Fruit fly (Drosophila melanogaster): Measurements from ENCODE around the gene CG3552.

CG3552 gene

DNA sequence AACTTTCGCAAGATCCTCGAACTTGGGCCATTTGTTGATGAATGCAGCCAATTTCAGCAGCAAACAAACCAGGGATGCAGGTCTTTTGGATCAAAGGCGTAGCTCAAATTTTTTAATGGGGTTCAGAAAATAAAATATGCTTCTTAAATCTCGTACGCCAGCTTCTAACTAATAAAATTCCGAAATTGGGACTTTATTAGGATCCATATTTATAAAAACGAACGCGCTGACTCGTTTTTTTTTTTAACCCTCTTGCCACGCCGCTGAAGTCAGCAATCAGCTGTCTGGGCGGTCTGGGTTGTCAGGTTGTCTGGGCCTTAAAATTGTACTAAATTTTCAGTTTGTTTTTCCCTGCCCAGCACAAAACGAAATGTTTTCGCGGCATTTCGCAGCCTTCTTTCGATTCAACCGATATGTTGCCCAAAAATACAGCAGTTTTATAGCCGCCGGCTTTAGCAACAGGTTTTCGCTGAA is 1.5 kb downstream of the CG3552 start, which contains the start of gene CG3437 (continued):
- TF ChIP-seq CG12155 (GFP tag; optimal IDR thresholded peaks at IDR 0.05) (peak; percentile 98), wor (GFP tag; IDR thresholded peaks at IDR 0.05) (peak; percentile 97), CG9215 (GFP tag; IDR thresholded peaks at IDR 0.05) (peak; percentile 99), ranshi (GFP tag; IDR thresholded peaks at IDR 0.05) (peak; percentile 99), CG17385 (GFP tag; optimal IDR thresholded peaks at IDR 0.05) (peak; percentile 98), Med (GFP tag) (peak; percentile 100), ERR (GFP tag; optimal IDR thresholded peaks at IDR 0.05) (peak; percentile 97), CG12104 (GFP tag; optimal IDR thresholded peaks at IDR 0.05) (peak; percentile 96), CG8359 (GFP tag; optimal IDR thresholded peaks at IDR 0.05; ENCODE audit: borderline replicate concordance) (peak; percentile 94), CG17802 (tag; optimal IDR thresholded peaks at IDR 0.05) (peak; percentile 93), CG12744 (GFP tag; optimal IDR thresholded peaks at IDR 0.05) (peak; percentile 98), Ssrp (tag; optimal IDR thresholded peaks at IDR 0.05) (peak; percentile 98), zfh1 (GFP tag; IDR thresholded peaks at IDR 0.05) (peak; percentile 100), ash1 (GFP tag; optimal IDR thresholded peaks at IDR 0.05) (peak; percentile 96), knrl (GFP tag; IDR thresholded peaks at IDR 0.05; ENCODE audit: partially characterized antibody) (peak; percentile 40; the same call in 1 of the 3 replicates), D (optimal IDR thresholded peaks at IDR 0.05) (no peak), D (GFP tag; optimal IDR thresholded peaks at IDR 0.05) (peak; percentile 98), Scr (GFP tag; IDR thresholded peaks at IDR 0.05; ENCODE audit: partially characterized antibody) (peak; percentile 29; the same call in 1 of the 2 replicates), Max (GFP tag; optimal IDR thresholded peaks at IDR 0.05) (peak; percentile 97), sc (optimal IDR thresholded peaks at IDR 0.05) (no peak), sc (GFP tag; optimal IDR thresholded peaks at IDR 0.05) (peak; percentile 96), MBD-R2 (GFP tag; IDR thresholded peaks at IDR 0.05) (peak; percentile 99), H15 (GFP tag; IDR thresholded peaks at IDR 0.05) (peak; percentile 100), CG13296 (GFP tag; optimal IDR thresholded peaks at IDR 0.05) (peak; percentile 99), fd96Cb (tag; optimal IDR thresholded peaks at IDR 0.05) (peak; percentile 99), Dek (tag; optimal IDR thresholded peaks at IDR 0.05) (peak; percentile 98), ac (GFP tag; optimal IDR thresholded peaks at IDR 0.05) (peak; percentile 96), CG4730 (GFP tag; IDR thresholded peaks at IDR 0.05) (peak; percentile 99), fd64A (GFP tag; optimal IDR thresholded peaks at IDR 0.05) (peak; percentile 98), zen (tag; optimal IDR thresholded peaks at IDR 0.05) (peak; percentile 99), stc (GFP tag; IDR thresholded peaks at IDR 0.05) (peak; percentile 99), toy (GFP tag; IDR thresholded peaks at IDR 0.05) (peak; percentile 98), fu2 (GFP tag; optimal IDR thresholded peaks at IDR 0.05) (peak; percentile 98), ewg (GFP tag; optimal IDR thresholded peaks at IDR 0.05) (peak; percentile 97), stwl (tag; optimal IDR thresholded peaks at IDR 0.05) (peak; percentile 80), Poxn (GFP tag; IDR thresholded peaks at IDR 0.05) (peak; percentile 96), CG6254 (GFP tag; optimal IDR thresholded peaks at IDR 0.05) (peak; percentile 96), shn (GFP tag; optimal IDR thresholded peaks at IDR 0.05) (peak; percentile 98), jing (GFP tag; optimal IDR thresholded peaks at IDR 0.05) (peak; percentile 97), CG32767 (GFP tag; IDR thresholded peaks at IDR 0.05) (peak; percentile 98), CG7963 (GFP tag; IDR thresholded peaks at IDR 0.05; ENCODE audit: partially characterized antibody) (no peak), kay (GFP tag; optimal IDR thresholded peaks at IDR 0.05) (peak; percentile 88), CG10979 (tag; optimal IDR thresholded peaks at IDR 0.05) (peak; percentile 99), CG7987 (GFP tag; optimal IDR thresholded peaks at IDR 0.05) (peak; percentile 97), CG6689 (GFP tag; IDR thresholded peaks at IDR 0.05) (peak; percentile 99), CG6854 (GFP tag; optimal IDR thresholded peaks at IDR 0.05) (peak; percentile 98), CG1233 (GFP tag; optimal IDR thresholded peaks at IDR 0.05) (peak; percentile 99), CG14965 (GFP tag; optimal IDR thresholded peaks at IDR 0.05; ENCODE audit: borderline replicate concordance) (peak; percentile 82), Dll (GFP tag; IDR thresholded peaks at IDR 0.05; ENCODE audit: partially characterized antibody) (peak; percentile 61; the same call in 3 of the 4 replicates), CG12299 (tag; optimal IDR thresholded peaks at IDR 0.05) (peak; percentile 97)

Measured in whole organism, embryonic.